Worm (Caenorhabditis elegans) whole organism, L3 larva: Measurements from ENCODE around the gene B0024.3.

Experiments used
- R02D3.7 ChIP-seq: fragments of 150-350 bp; optimal IDR thresholded peaks from 2 replicates; lab custom pipeline; 2014; ENCODE audit warnings: missing biosample characterization, missing genetic modification characterization
- ZK546.5 ChIP-seq: sonication (generic microtip); optimal IDR thresholded peaks from 2 replicates; lab custom pipeline; 2017; ENCODE audit warnings: missing biosample characterization, missing genetic modification characterization
- aly-2 ChIP-seq: fragments of 150-350 bp; optimal IDR thresholded peaks from 2 replicates; lab custom pipeline; 2014; ENCODE audit warnings: missing biosample characterization, missing genetic modification characterization
- ama-1 ChIP-seq: fragments of 150-350 bp; optimal IDR thresholded peaks from 2 replicates; lab custom pipeline; 2018
- ceh-16 ChIP-seq: sonication (generic microtip); optimal IDR thresholded peaks from 2 replicates; lab custom pipeline; 2017; ENCODE audit warnings: missing biosample characterization, missing genetic modification characterization
- ceh-82 ChIP-seq: fragments of 150-350 bp; optimal IDR thresholded peaks from 2 replicates; lab custom pipeline; 2014; ENCODE audit warnings: missing biosample characterization, missing genetic modification characterization
- ceh-9 ChIP-seq: sonication (generic microtip); optimal IDR thresholded peaks from 2 replicates; lab custom pipeline; 2018; ENCODE audit warnings: missing biosample characterization, missing genetic modification characterization
- daf-12 ChIP-seq: fragments of 150-350 bp; optimal IDR thresholded peaks from 2 replicates; lab custom pipeline; 2014; ENCODE audit warnings: missing biosample characterization, missing genetic modification reagents, missing genetic modification characterization
- egl-27 ChIP-seq: sonication (generic microtip); optimal IDR thresholded peaks from 4 replicates; lab custom pipeline; 2017; ENCODE audit warnings: missing biosample characterization, missing genetic modification reagents, missing genetic modification characterization
- egl-5 ChIP-seq: fragments of 150-350 bp; optimal IDR thresholded peaks from 2 replicates; lab custom pipeline; 2017; ENCODE audit warnings: missing biosample characterization, missing genetic modification reagents, missing genetic modification characterization, inconsistent platforms
- elt-1 ChIP-seq: fragments of 150-350 bp; optimal IDR thresholded peaks from 2 replicates; lab custom pipeline; 2014; ENCODE audit warnings: missing biosample characterization, missing genetic modification characterization
- elt-2 ChIP-seq: sonication (generic microtip); optimal IDR thresholded peaks from 2 replicates; lab custom pipeline; 2016; ENCODE audit warnings: missing genetic modification reagents, mild to moderate bottlenecking, missing genetic modification characterization, missing compliant biosample characterization
- elt-3 ChIP-seq, 3 experiments: fragments of 150-350 bp in 1 of 3; sonication (generic microtip) in 2 of 3; optimal IDR thresholded peaks; 2 replicates in 2 of 3; 4 replicates in 1 of 3; lab custom pipeline; 2014 to 2017; ENCODE audit warnings: missing biosample characterization in 3 of 3, missing genetic modification characterization in 3 of 3
- eor-1 ChIP-seq, 2 experiments: fragments of 150-350 bp; optimal IDR thresholded peaks; 2 replicates each; lab custom pipeline; 2014 to 2018; ENCODE audit warnings: missing biosample characterization in 2 of 2, missing genetic modification characterization in 2 of 2
- fkh-10 ChIP-seq: sonication (generic microtip); optimal IDR thresholded peaks from 2 replicates; lab custom pipeline; 2017; ENCODE audit warnings: missing biosample characterization, missing genetic modification reagents, missing genetic modification characterization
- fkh-2 ChIP-seq: fragments of 150-350 bp; optimal IDR thresholded peaks from 2 replicates; lab custom pipeline; 2014; ENCODE audit warnings: missing biosample characterization, missing genetic modification reagents, missing genetic modification characterization
- fos-1 ChIP-seq: fragments of 150-350 bp; optimal IDR thresholded peaks from 2 replicates; lab custom pipeline; 2014; ENCODE audit warnings: missing biosample characterization, missing genetic modification characterization
- hmg-11 ChIP-seq: sonication (generic microtip); optimal IDR thresholded peaks from 2 replicates; lab custom pipeline; 2016; ENCODE audit warnings: missing genetic modification characterization, missing compliant biosample characterization
- lin-15B ChIP-seq: fragments of 150-350 bp; optimal IDR thresholded peaks from 2 replicates; lab custom pipeline; 2014; ENCODE audit warnings: missing biosample characterization, missing genetic modification characterization
- lin-39 ChIP-seq: fragments of 150-350 bp; optimal IDR thresholded peaks from 2 replicates; lab custom pipeline; 2018; ENCODE audit warnings: missing biosample characterization, missing genetic modification reagents, missing genetic modification characterization
- mdl-1 ChIP-seq: fragments of 150-350 bp; optimal IDR thresholded peaks from 2 replicates; lab custom pipeline; 2014; ENCODE audit warnings: missing biosample characterization, missing genetic modification characterization
- mml-1 ChIP-seq: fragments of 150-350 bp; sonication (generic microtip); optimal IDR thresholded peaks from 3 replicates; lab custom pipeline; 2014; ENCODE audit warnings: missing biosample characterization, missing genetic modification characterization
- nfya-1 ChIP-seq: sonication (generic microtip); optimal IDR thresholded peaks from 2 replicates; lab custom pipeline; 2017; ENCODE audit warnings: missing genetic modification characterization, mild to moderate bottlenecking, missing compliant biosample characterization, antibody characterized with exemption, moderate library complexity; ENCODE audit not compliant: insufficient read depth
- nhr-11 ChIP-seq: fragments of 150-350 bp; optimal IDR thresholded peaks from 2 replicates; lab custom pipeline; 2014; ENCODE audit warnings: missing biosample characterization, missing genetic modification characterization
- nhr-12 ChIP-seq: fragments of 150-350 bp; optimal IDR thresholded peaks from 2 replicates; lab custom pipeline; 2014; ENCODE audit warnings: missing biosample characterization, missing genetic modification characterization
- nhr-23 ChIP-seq: fragments of 150-350 bp; optimal IDR thresholded peaks from 2 replicates; lab custom pipeline; 2014; ENCODE audit warnings: missing biosample characterization, missing genetic modification reagents, missing genetic modification characterization
- nhr-237 ChIP-seq: fragments of 150-350 bp; optimal IDR thresholded peaks from 2 replicates; lab custom pipeline; 2014; ENCODE audit warnings: missing biosample characterization, missing genetic modification characterization
- nhr-25 ChIP-seq: sonication (generic microtip); optimal IDR thresholded peaks from 2 replicates; lab custom pipeline; 2017; ENCODE audit warnings: missing biosample characterization, missing genetic modification characterization
- nhr-28 ChIP-seq: fragments of 150-350 bp; optimal IDR thresholded peaks from 2 replicates; lab custom pipeline; 2014; ENCODE audit warnings: missing biosample characterization, missing genetic modification characterization
- nhr-43 ChIP-seq: sonication (generic microtip); optimal IDR thresholded peaks from 2 replicates; lab custom pipeline; 2016; ENCODE audit warnings: mild to moderate bottlenecking, missing genetic modification characterization, missing compliant biosample characterization; ENCODE audit not compliant: poor library complexity, severe bottlenecking
- nhr-67 ChIP-seq: fragments of 150-350 bp; optimal IDR thresholded peaks from 2 replicates; lab custom pipeline; 2014; ENCODE audit warnings: missing biosample characterization, missing genetic modification characterization
- nhr-76 ChIP-seq: fragments of 150-350 bp; sonication (generic microtip); optimal IDR thresholded peaks from 5 replicates; lab custom pipeline; 2014; ENCODE audit warnings: missing biosample characterization, missing genetic modification characterization
- nhr-77 ChIP-seq: fragments of 150-350 bp; optimal IDR thresholded peaks from 2 replicates; lab custom pipeline; 2014; ENCODE audit warnings: missing biosample characterization, missing genetic modification characterization
- pha-4 ChIP-seq: fragments of 150-350 bp; optimal IDR thresholded peaks from 2 replicates; lab custom pipeline; 2014; ENCODE audit warnings: missing biosample characterization, missing genetic modification reagents, missing genetic modification characterization
- pqm-1 ChIP-seq: fragments of 150-350 bp; optimal IDR thresholded peaks from 2 replicates; lab custom pipeline; 2017; ENCODE audit warnings: missing biosample characterization, missing genetic modification characterization, inconsistent platforms
- sea-2 ChIP-seq: fragments of 150-350 bp; sonication (generic microtip); optimal IDR thresholded peaks from 4 replicates; lab custom pipeline; 2014; ENCODE audit warnings: missing biosample characterization, missing genetic modification reagents, missing genetic modification characterization
- skn-1 ChIP-seq: fragments of 150-350 bp; optimal IDR thresholded peaks from 2 replicates; lab custom pipeline; 2014; ENCODE audit warnings: missing biosample characterization, missing genetic modification characterization
- snpc-4 ChIP-seq: fragments of 150-350 bp; optimal IDR thresholded peaks from 2 replicates; lab custom pipeline; 2014; ENCODE audit warnings: missing biosample characterization, missing genetic modification characterization
- unc-39 ChIP-seq: sonication (generic microtip); optimal IDR thresholded peaks from 4 replicates; lab custom pipeline; 2017; ENCODE audit warnings: missing biosample characterization, missing genetic modification characterization
- unc-62 ChIP-seq: fragments of 150-350 bp; sonication (generic microtip); optimal IDR thresholded peaks from 4 replicates; lab custom pipeline; 2014; ENCODE audit warnings: missing biosample characterization, missing genetic modification reagents, missing genetic modification characterization
- zag-1 ChIP-seq: fragments of 150-350 bp; optimal IDR thresholded peaks from 2 replicates; lab custom pipeline; 2014; ENCODE audit warnings: missing biosample characterization, missing genetic modification characterization
- ztf-11 ChIP-seq: fragments of 150-350 bp; optimal IDR thresholded peaks from 2 replicates; lab custom pipeline; 2014; ENCODE audit warnings: missing biosample characterization, missing genetic modification characterization
- ztf-4 ChIP-seq: fragments of 150-350 bp; optimal IDR thresholded peaks from 2 replicates; lab custom pipeline; 2014; ENCODE audit warnings: missing biosample characterization, missing genetic modification characterization

B0024.3 gene

DNA sequence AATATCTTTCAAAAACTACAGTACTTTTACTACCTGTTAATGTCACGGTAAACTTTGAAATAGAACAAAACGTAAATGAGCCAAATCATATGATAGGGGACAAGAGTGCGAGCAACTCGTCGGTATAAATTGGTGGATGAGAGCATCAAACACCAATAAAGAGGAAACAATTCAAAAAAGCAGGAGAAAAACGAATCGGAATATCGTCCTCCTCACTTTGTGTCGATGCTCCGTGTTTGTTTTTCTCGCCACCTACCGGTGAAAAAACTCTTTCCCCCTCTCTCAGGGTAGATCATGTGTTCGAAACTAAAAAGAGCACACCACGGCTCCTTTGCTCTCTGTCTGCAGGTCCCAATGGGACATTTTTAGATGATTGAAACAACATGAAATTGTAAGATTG is 40.7 kb downstream of the B0024.3 start:
- TF ChIP-seq nhr-23: no peak
- TF ChIP-seq pha-4: peak; percentile 74
- no peak for TF ChIP-seq elt-1
- no peak for TF ChIP-seq fkh-10 (GFP tag; lab: Kevin White, UChicago)

DNA sequence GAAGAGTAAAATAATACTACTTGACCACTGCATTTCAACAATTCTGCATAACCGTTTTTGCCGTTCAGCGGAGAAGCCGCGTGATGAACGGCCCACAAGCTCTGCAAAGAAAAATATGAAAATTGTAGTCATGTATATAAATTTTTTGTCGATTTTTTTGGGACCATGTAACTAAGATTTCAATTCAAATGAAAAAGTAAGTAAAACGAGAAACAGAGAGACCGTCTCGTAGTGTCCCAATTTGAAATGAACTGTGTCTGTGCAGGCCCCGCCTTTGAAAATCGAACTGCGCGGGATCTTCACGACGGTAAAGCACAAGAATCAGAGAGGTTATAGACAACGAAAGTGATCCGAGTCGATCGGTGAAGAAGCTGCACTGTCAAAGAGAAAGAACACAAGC is 44.7 kb downstream of the B0024.3 start, which contains the start of gene crm-1:
Gene crm-1, minus strand, starts transcription at position 101 of the 400 bp plus-strand sequence.
- TF ChIP-seq sea-2: no peak
- TF ChIP-seq pqm-1 (tag; lab: Kevin White, UChicago): no peak
- no peak for TF ChIP-seq mdl-1 (tag; lab: Kevin White, UChicago)
- no peak for TF ChIP-seq unc-39 (tag; lab: Kevin White, UChicago)
- no peak for TF ChIP-seq ceh-82 (tag; lab: Kevin White, UChicago)
- TF ChIP-seq daf-12: no peak
- TF ChIP-seq skn-1: no peak
- TF ChIP-seq eor-1 (tag; optimal IDR thresholded peaks at IDR 0.05; lab: Kevin White, UChicago): no peak
- no peak for TF ChIP-seq nhr-67
- TF ChIP-seq egl-5: no peak
- no peak for TF ChIP-seq zag-1 (tag; lab: Kevin White, UChicago)
- no peak for TF ChIP-seq elt-2
- TF ChIP-seq, all 47 proteins: peak for 0

DNA sequence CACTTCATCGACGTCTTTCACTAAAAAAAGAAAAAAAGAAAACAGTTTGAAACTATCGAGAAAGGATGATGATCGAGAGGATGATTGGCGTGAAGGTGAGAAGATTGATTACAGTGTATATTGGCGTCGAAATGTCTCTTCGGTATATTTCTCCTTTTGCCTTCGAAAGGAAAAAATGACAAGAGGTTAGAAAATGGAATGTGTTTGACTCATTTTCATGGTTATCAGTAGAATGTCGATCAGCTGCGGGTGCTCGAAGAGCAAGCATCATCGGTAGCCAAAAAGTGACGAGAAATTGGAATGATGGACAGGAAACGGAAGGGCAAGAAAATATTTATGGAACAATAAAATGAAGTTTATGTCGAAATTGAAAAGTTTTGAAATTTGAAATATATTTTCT is 46.5 kb downstream of the B0024.3 start:
- TF ChIP-seq elt-2: peak; percentile 35
- no peak for TF ChIP-seq unc-62 (GFP tag; lab: Kevin White, UChicago)

DNA sequence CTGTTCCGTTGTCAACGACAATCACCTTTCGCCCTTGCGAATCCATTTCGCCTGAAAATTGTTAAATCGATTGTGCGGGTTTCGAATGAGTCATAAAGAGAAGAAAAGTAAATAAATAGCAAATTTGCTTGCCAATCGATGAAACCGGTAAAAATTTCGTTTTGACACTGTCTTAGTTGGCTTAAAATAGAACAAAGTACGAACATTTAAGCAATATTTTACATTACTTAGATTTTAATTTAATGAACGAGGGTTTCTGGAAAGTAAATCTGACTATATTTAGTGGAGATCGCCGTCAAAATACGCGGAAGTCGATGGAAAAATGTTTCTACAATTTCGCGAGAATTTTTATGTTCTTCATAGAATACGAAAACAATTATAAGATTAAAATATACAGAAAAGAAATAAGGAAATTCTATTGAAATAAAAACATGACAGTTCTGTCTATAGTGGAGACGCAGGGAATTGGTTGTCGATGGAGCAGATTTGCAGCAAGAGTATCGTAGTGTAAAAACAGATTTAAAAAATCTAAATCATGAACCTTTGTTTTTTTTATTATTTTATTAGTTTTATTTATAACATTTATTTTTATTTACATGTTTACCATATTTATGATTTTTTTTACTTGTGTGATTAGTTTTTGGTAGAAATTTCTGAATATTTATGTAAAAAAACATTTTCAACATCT is 51.1 kb downstream of the B0024.3 start, which contains the start of gene arx-2:
Gene arx-2, minus strand, starts transcription at position 51 of the 688 bp plus-strand sequence.
- TF ChIP-seq ZK546.5 (tag; lab: Kevin White, UChicago) (no peak), fkh-2 (no peak), fos-1 (no peak), R02D3.7 (no peak), ceh-9 (tag; lab: Kevin White, UChicago) (no peak), ztf-11 (tag; lab: Kevin White, UChicago) (no peak), nfya-1 (tag; lab: Kevin White, UChicago) (peak; percentile 53), nhr-25 (tag; lab: Kevin White, UChicago) (no peak), lin-15B (tag; lab: Kevin White, UChicago) (peak; percentile 69), ztf-4 (tag; lab: Kevin White, UChicago) (no peak), elt-1 (no peak), nhr-11 (tag; lab: Kevin White, UChicago) (no peak), skn-1 (no peak), nhr-23 (peak; percentile 65), ama-1 (lab: Kevin White, UChicago) (no peak), fkh-10 (GFP tag; lab: Kevin White, UChicago) (no peak), nhr-43 (tag; lab: Kevin White, UChicago) (no peak), nhr-237 (tag; lab: Kevin White, UChicago) (no peak), nhr-28 (tag; lab: Kevin White, UChicago) (no peak), eor-1 (tag; optimal IDR thresholded peaks at IDR 0.05; lab: Kevin White, UChicago) (no peak), egl-27 (tag; lab: Kevin White, UChicago) (no peak), pqm-1 (tag; lab: Kevin White, UChicago) (no peak), hmg-11 (tag; lab: Kevin White, UChicago) (peak; percentile 13), aly-2 (tag; lab: Kevin White, UChicago) (no peak), nhr-76 (no peak), elt-3 (tag; optimal IDR thresholded peaks at IDR 0.05; lab: Kevin White, UChicago) (no peak), nhr-77 (tag; lab: Kevin White, UChicago) (no peak), unc-39 (tag; lab: Kevin White, UChicago) (no peak), ceh-82 (tag; lab: Kevin White, UChicago) (no peak), pha-4 (peak; percentile 82), snpc-4 (tag; lab: Kevin White, UChicago) (peak; percentile 67), egl-5 (no peak), ceh-16 (tag; lab: Kevin White, UChicago) (no peak), mdl-1 (tag; lab: Kevin White, UChicago) (no peak), nhr-12 (tag; lab: Kevin White, UChicago) (no peak), lin-39 (no peak), mml-1 (tag; lab: Kevin White, UChicago) (no peak), zag-1 (tag; lab: Kevin White, UChicago) (no peak)
- TF ChIP-seq, all 47 proteins: peak for 6
